Worm (Caenorhabditis elegans) whole organism, young adult: ENCODE data around the gene gpa-4.

Experiments used
- Y79H2A.3 ChIP-seq: fragments of 200-800 bp; sonication (Bioruptor generic); conservative IDR thresholded peaks from 2 replicates; pipeline ENCODE4 v1.3.6; 2022; ENCODE audit warnings: missing genetic modification reagents, missing genetic modification characterization, missing compliant biosample characterization
- lsl-1 ChIP-seq: fragments of 200-800 bp; sonication (Bioruptor generic); optimal IDR thresholded peaks from 2 replicates; lab custom pipeline; 2018; ENCODE audit warnings: mild to moderate bottlenecking, missing genetic modification characterization, moderate library complexity, missing compliant biosample characterization
- nhr-120 ChIP-seq: fragments of 200-800 bp; sonication (Bioruptor generic); IDR thresholded peaks from 2 replicates; pipeline ENCODE4 v1.3.6; 2022; ENCODE audit warnings: missing genetic modification characterization, missing compliant biosample characterization
- snpc-4 ChIP-seq, 5 experiments: fragments of 150-350 bp in 1 of 5; sonication (generic microtip) in 4 of 5; optimal IDR thresholded peaks; 2 replicates each; lab custom pipeline; 2014 to 2018; ENCODE audit warnings: missing genetic modification characterization in 5 of 5, missing biosample characterization in 3 of 5, antibody characterized with exemption in 2 of 5, mild to moderate bottlenecking in 2 of 5, missing compliant biosample characterization in 2 of 5, missing genotype in 2 of 5, moderate library complexity in 2 of 5, missing genetic modification reagents in 1 of 5

DNA sequence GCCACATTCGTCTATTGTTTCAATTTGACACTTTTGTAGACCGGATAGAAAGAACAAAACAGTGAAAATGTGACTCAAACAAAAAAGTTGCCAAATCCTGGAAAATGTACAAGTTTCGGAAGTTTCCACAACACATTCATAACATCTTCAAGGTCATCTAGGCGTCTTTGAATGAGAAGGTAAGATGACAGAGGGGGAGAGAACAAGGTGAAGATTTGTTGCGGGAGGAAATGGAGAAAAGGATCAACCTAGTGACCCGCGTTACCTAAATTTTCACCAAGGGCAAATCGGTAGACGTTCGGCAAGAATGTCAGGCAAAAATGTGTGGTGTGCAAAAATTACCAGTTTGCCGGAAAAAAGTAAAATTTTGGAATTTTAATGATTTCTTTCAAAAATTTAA is 23.7 kb upstream of the gpa-4 start:
- TF ChIP-seq nhr-120 (GFP tag; lab: Robert Waterston, UW) (no peak), Y79H2A.3 (GFP tag; lab: Robert Waterston, UW) (no peak), lsl-1 (no peak), snpc-4 (GFP tag; optimal IDR thresholded peaks at IDR 0.05; lab: Kevin White, UChicago) (no peak), snpc-4 (tag; optimal IDR thresholded peaks at IDR 0.05; lab: Kevin White, UChicago) (no peak)
